Worm (Caenorhabditis elegans): Measurements from ENCODE around the gene C39H7.4.

Gene C39H7.4

DNA sequence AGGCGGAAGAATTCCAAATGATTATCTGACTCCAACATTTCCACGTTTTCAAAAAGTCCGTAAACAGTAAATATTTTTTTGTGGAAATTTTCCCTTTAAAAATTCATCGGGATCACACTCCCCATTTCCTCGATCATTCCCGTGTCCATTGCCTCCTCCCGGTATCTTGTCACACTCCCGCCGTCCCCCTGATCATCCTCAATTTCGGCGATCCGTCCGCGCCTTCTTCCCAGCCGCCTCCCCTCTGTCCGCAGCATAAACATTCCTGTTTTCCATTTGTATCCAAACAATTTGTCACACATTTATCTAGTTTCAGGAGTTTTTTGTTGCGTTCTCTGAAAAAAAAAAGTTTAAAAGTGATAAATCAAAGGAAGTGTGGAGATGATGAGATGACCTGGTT is 21.5 kb downstream of the C39H7.4 start:
- TF ChIP-seq nhr-47 (tag; optimal IDR thresholded peaks at IDR 0.05), result peak; percentile 7
- TF ChIP-seq nhr-11 (tag; optimal IDR thresholded peaks at IDR 0.05), result no peak
- TF ChIP-seq grh-1 (GFP tag; IDR thresholded peaks at IDR 0.05), result no peak
- TF ChIP-seq tlp-1 (tag; optimal IDR thresholded peaks at IDR 0.05), result no peak
- TF ChIP-seq nhr-84 (tag; optimal IDR thresholded peaks at IDR 0.05), result no peak
- peak; percentile 83 for TF ChIP-seq nhr-85 (tag)
- no peak for TF ChIP-seq alr-1 (tag; optimal IDR thresholded peaks at IDR 0.05; ENCODE audit: borderline replicate concordance)
- peak; percentile 4 for TF ChIP-seq C16A3.4 (tag; optimal IDR thresholded peaks at IDR 0.05)
- TF ChIP-seq blmp-1 (tag; optimal IDR thresholded peaks at IDR 0.05), result peak; percentile 78
- TF ChIP-seq ceh-63 (GFP tag; optimal IDR thresholded peaks at IDR 0.05), result no peak
- TF ChIP-seq nhr-71 (tag; optimal IDR thresholded peaks at IDR 0.05), result peak; percentile 15
- TF ChIP-seq efl-3 (GFP tag; optimal IDR thresholded peaks at IDR 0.05), result no peak
- no peak for TF ChIP-seq ztf-11 (tag; optimal IDR thresholded peaks at IDR 0.05)
- no peak for TF ChIP-seq tbx-2 (tag; optimal IDR thresholded peaks at IDR 0.05)
- no peak for TF ChIP-seq nhr-20 (tag; optimal IDR thresholded peaks at IDR 0.05)
- TF ChIP-seq efl-1 (optimal IDR thresholded peaks at IDR 0.05), result no peak
- TF ChIP-seq efl-1 (GFP tag; optimal IDR thresholded peaks at IDR 0.05 in 1 of 2), result no peak
- TF ChIP-seq elt-3 (tag; optimal IDR thresholded peaks at IDR 0.05), result peak in 1 of 6 experiments; percentile 3
- TF ChIP-seq lin-14 (GFP tag; optimal IDR thresholded peaks at IDR 0.05), result peak; percentile 74
- no peak for TF ChIP-seq nhr-77 (tag; optimal IDR thresholded peaks at IDR 0.05)
- no peak for TF ChIP-seq unc-30 (tag; optimal IDR thresholded peaks at IDR 0.05)

DNA sequence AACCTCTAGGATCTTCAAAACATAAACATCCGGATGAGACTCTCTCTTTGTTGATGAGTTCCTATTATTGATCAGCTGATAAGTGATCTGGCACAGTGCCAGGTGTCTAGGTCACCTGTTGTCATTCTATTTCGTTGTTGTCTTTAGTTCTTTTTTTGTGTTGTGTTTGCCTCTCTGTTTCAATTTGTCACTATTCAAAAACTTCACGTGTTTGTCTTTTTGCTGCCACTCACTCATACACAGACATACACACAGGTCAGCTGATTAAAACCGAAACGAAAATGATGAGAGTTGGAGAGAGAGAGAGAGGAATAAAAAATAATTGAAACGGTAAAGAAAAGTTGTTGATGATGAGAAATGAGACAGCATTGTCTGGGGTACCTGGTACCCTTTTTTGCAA is 23.3 kb downstream of the C39H7.4 start:
- TF ChIP-seq nhr-11 (tag; optimal IDR thresholded peaks at IDR 0.05) (peak; percentile 24), blmp-1 (tag; optimal IDR thresholded peaks at IDR 0.05) (peak; percentile 91), C04F5.9 (tag; optimal IDR thresholded peaks at IDR 0.05) (peak; percentile 6), sup-37 (GFP tag; optimal IDR thresholded peaks at IDR 0.05) (peak; percentile 40), isw-1 (GFP tag; IDR thresholded peaks at IDR 0.05) (no peak), mep-1 (tag; optimal IDR thresholded peaks at IDR 0.05) (peak; percentile 76), irx-1 (tag; optimal IDR thresholded peaks at IDR 0.05) (peak; percentile 89), ama-1 (optimal IDR thresholded peaks at IDR 0.05) (peak; percentile 44), lin-13 (GFP tag; optimal IDR thresholded peaks at IDR 0.05) (peak; percentile 82), xbp-1 (tag; optimal IDR thresholded peaks at IDR 0.05) (peak; percentile 27), hlh-17 (GFP tag; optimal IDR thresholded peaks at IDR 0.05; ENCODE audit: borderline replicate concordance) (no peak), nhr-77 (tag; optimal IDR thresholded peaks at IDR 0.05) (peak; percentile 42), unc-62 (GFP tag; optimal IDR thresholded peaks at IDR 0.05) (no peak), fkh-10 (GFP tag; optimal IDR thresholded peaks at IDR 0.05) (no peak), sptf-1 (tag; optimal IDR thresholded peaks at IDR 0.05) (no peak), dpl-1 (GFP tag; optimal IDR thresholded peaks at IDR 0.05) (peak; percentile 8 to 65 (median 44)), Y116A8C.19 (tag; optimal IDR thresholded peaks at IDR 0.05; ENCODE audit: borderline replicate concordance) (no peak), fkh-8 (tag; optimal IDR thresholded peaks at IDR 0.05) (no peak), mdl-1 (tag; optimal IDR thresholded peaks at IDR 0.05) (peak in 1 of 2 experiments; percentile 96), nhr-20 (tag; optimal IDR thresholded peaks at IDR 0.05) (peak; percentile 97), snu-23 (GFP tag; optimal IDR thresholded peaks at IDR 0.05) (peak; percentile 88), nhr-90 (tag; optimal IDR thresholded peaks at IDR 0.05; ENCODE audit: poor library complexity) (peak; percentile 86), nhr-85 (tag) (peak; percentile 100), nhr-47 (tag; optimal IDR thresholded peaks at IDR 0.05) (peak; percentile 70), skn-1 (tag; optimal IDR thresholded peaks at IDR 0.05) (peak; percentile 87), unc-98 (GFP tag; IDR thresholded peaks at IDR 0.05) (no peak), jun-1 (tag; optimal IDR thresholded peaks at IDR 0.05) (peak; percentile 22), lin-39 (tag; optimal IDR thresholded peaks at IDR 0.05) (peak; percentile 66), lin-14 (GFP tag; optimal IDR thresholded peaks at IDR 0.05) (peak; percentile 97), swsn-7 (tag; optimal IDR thresholded peaks at IDR 0.05) (peak; percentile 39), grh-1 (GFP tag; IDR thresholded peaks at IDR 0.05) (peak; percentile 60), elt-3 (tag; optimal IDR thresholded peaks at IDR 0.05) (peak in 3 of 6 experiments; percentile 37 to 88 (median 76)), snpc-4 (tag; optimal IDR thresholded peaks at IDR 0.05) (peak; percentile 24), nhr-71 (tag; optimal IDR thresholded peaks at IDR 0.05) (peak; percentile 96), ztf-4 (tag; optimal IDR thresholded peaks at IDR 0.05) (peak; percentile 23), hpl-2 (GFP tag; optimal IDR thresholded peaks at IDR 0.05) (peak; percentile 74), C16A3.4 (tag; optimal IDR thresholded peaks at IDR 0.05) (peak; percentile 72), lin-35 (GFP tag; optimal IDR thresholded peaks at IDR 0.05) (peak; percentile 5 to 89), egl-27 (tag; optimal IDR thresholded peaks at IDR 0.05) (no peak), elt-2 (tag; optimal IDR thresholded peaks at IDR 0.05) (peak; percentile 82), tbx-2 (tag; optimal IDR thresholded peaks at IDR 0.05) (peak; percentile 86)
